Worm (Caenorhabditis elegans) whole organism, L2 larva: ENCODE measurements around the gene F58H1.8.

Source experiments
- aly-2 ChIP-seq: fragments of 150-350 bp; optimal IDR thresholded peaks from 2 replicates; lab custom pipeline; 2014; ENCODE audit warnings: missing biosample characterization, missing genetic modification characterization
- blmp-1 ChIP-seq: sonication (generic microtip); optimal IDR thresholded peaks from 2 replicates; lab custom pipeline; 2017; ENCODE audit warnings: missing genetic modification characterization, mild to moderate bottlenecking, missing compliant biosample characterization, antibody characterized with exemption, moderate library complexity; ENCODE audit not compliant: insufficient read depth
- lin-11 ChIP-seq: fragments of 150-350 bp; sonication (generic microtip); optimal IDR thresholded peaks from 2 replicates; lab custom pipeline; 2014; ENCODE audit warnings: missing biosample characterization, missing genetic modification characterization, inconsistent platforms, mixed read lengths
- nhr-11 ChIP-seq: fragments of 150-350 bp; optimal IDR thresholded peaks from 2 replicates; lab custom pipeline; 2014; ENCODE audit warnings: missing biosample characterization, missing genetic modification characterization
- nhr-77 ChIP-seq: fragments of 150-350 bp; optimal IDR thresholded peaks from 2 replicates; lab custom pipeline; 2014; ENCODE audit warnings: missing biosample characterization, missing genetic modification characterization
- skn-1 ChIP-seq: sonication (generic microtip); optimal IDR thresholded peaks from 2 replicates; lab custom pipeline; 2017; ENCODE audit warnings: missing biosample characterization, missing genetic modification characterization
- unc-39 ChIP-seq: fragments of 150-350 bp; optimal IDR thresholded peaks from 2 replicates; lab custom pipeline; 2014; ENCODE audit warnings: missing biosample characterization, missing genetic modification characterization
- unc-62 ChIP-seq: fragments of 150-350 bp; optimal IDR thresholded peaks from 2 replicates; lab custom pipeline; 2014; ENCODE audit warnings: missing biosample characterization, missing genetic modification reagents, missing genetic modification characterization
- zag-1 ChIP-seq: fragments of 150-350 bp; optimal IDR thresholded peaks from 2 replicates; lab custom pipeline; 2014; ENCODE audit warnings: missing biosample characterization, missing genetic modification characterization

ce11 chrV:11888656-11889055, 46.3 kb upstream of the F58H1.8 start:
- TF ChIP-seq skn-1 (tag; lab: Kevin White, UChicago) (no peak), lin-11 (tag; lab: Kevin White, UChicago) (no peak), aly-2 (tag; lab: Kevin White, UChicago) (no peak), zag-1 (tag; lab: Kevin White, UChicago) (no peak), unc-39 (tag; lab: Kevin White, UChicago) (no peak), blmp-1 (tag; lab: Kevin White, UChicago) (no peak), unc-62 (GFP tag; lab: Kevin White, UChicago) (no peak), nhr-11 (tag; lab: Kevin White, UChicago) (no peak), nhr-77 (no peak)
